Worm (Caenorhabditis elegans): ENCODE results near the gene T21D12.14.

DNA sequence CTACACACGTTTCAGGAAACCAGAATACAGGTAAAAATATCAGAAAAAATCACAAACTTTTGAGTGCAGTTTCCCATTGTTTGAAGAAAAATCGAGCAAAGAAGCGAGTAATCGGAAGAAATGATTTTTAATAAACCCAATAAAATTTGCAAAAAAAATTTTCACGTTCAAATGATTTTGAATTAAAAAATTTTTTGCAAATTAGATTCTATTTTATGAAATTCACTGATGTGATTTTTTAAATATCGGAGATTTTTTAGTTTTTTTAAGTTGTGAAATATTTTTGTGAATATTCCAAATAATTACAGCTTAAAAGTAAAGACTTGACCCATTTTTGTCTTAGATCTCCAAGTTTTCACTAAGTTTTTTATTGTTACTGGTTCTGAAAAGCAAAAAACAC lies 10.3 kb upstream of the T21D12.14 start, which contains the start of gene pnp-1:
- TF ChIP-seq nhr-10 (tag; optimal IDR thresholded peaks at IDR 0.05), result no peak
- no peak for TF ChIP-seq alr-1 (tag; optimal IDR thresholded peaks at IDR 0.05)
- no peak for TF ChIP-seq ama-1 (optimal IDR thresholded peaks at IDR 0.05)
- TF ChIP-seq elt-3 (tag; optimal IDR thresholded peaks at IDR 0.05), result no peak
- no peak for TF ChIP-seq lsy-2 (tag; optimal IDR thresholded peaks at IDR 0.05)
- no peak for TF ChIP-seq fos-1 (tag; optimal IDR thresholded peaks at IDR 0.05)
- no peak for TF ChIP-seq nhr-237 (tag; optimal IDR thresholded peaks at IDR 0.05)
- TF ChIP-seq unc-39 (tag; optimal IDR thresholded peaks at IDR 0.05), result no peak
- TF ChIP-seq unc-62 (GFP tag; optimal IDR thresholded peaks at IDR 0.05), result no peak
- no peak for TF ChIP-seq ztf-11 (tag; optimal IDR thresholded peaks at IDR 0.05)
- TF ChIP-seq lin-39 (tag; optimal IDR thresholded peaks at IDR 0.05), result no peak
- no peak for TF ChIP-seq gmeb-1 (tag; optimal IDR thresholded peaks at IDR 0.05)
- TF ChIP-seq C34F6.9 (tag; optimal IDR thresholded peaks at IDR 0.05), result no peak

Data from whole organism, L2 larva.